Worm (Caenorhabditis elegans): ENCODE measurements around the gene T11F9.10.

ce11 chrV:11514677-11515076 is 27.9 kb downstream of the T11F9.10 start, which contains the start of gene C55A6.6:
- no peak for TF ChIP-seq him-1 (tag; optimal IDR thresholded peaks at IDR 0.05)
- TF ChIP-seq W03F9.2 (tag; optimal IDR thresholded peaks at IDR 0.05), result no peak
- TF ChIP-seq dao-5 (tag; optimal IDR thresholded peaks at IDR 0.05), result no peak

Measured in whole organism, L4/young adult.